Worm (Caenorhabditis elegans): ENCODE results near the gene sri-53.
"Not testable (repeated sequence)": the region's sequence is repeated elsewhere in the genome, so short reads cannot be mapped to it uniquely, and the experiment has no call there.

ce11 chrII:3191544-3191943, 10.9 kb downstream of the sri-53 start, which contains the start of gene Y27F2A.9:
- not testable (repeated sequence) for TF ChIP-seq mdl-1 (tag; optimal IDR thresholded peaks at IDR 0.05); ZK546.5 (tag; optimal IDR thresholded peaks at IDR 0.05); nhr-21 (tag; optimal IDR thresholded peaks at IDR 0.05); F13H6.1 (tag; optimal IDR thresholded peaks at IDR 0.05); ama-1 (optimal IDR thresholded peaks at IDR 0.05); sem-4 (tag; optimal IDR thresholded peaks at IDR 0.05)

All from whole organism, L2 larva.